Fruit fly (Drosophila melanogaster) whole organism, prepupa: ENCODE measurements around the gene Jon65Aiii.

ENCODE experiments used
- Blimp-1 ChIP-seq: fragments of 200-800 bp; sonication (Bioruptor generic); optimal IDR thresholded peaks from 3 replicates; lab custom pipeline; 2017; ENCODE audit warnings: missing biosample characterization, missing genetic modification characterization, mild to moderate bottlenecking, moderate library complexity, missing genetic modification reagents
- CG10669 ChIP-seq: fragments of 200-800 bp; sonication (Bioruptor generic); optimal IDR thresholded peaks from 3 replicates; lab custom pipeline; 2018; ENCODE audit warnings: missing biosample characterization, mild to moderate bottlenecking, missing genetic modification characterization, moderate library complexity
- CG11294 ChIP-seq: fragments of 200-800 bp; sonication (Bioruptor generic); IDR thresholded peaks from 2 replicates; pipeline ENCODE4 v1.3.6; 2022; ENCODE audit warnings: missing biosample characterization, missing genetic modification characterization
- CG11762 ChIP-seq: fragments of 200-800 bp; sonication (Bioruptor generic); optimal IDR thresholded peaks from 3 replicates; lab custom pipeline; 2016; ENCODE audit warnings: missing biosample characterization, missing genetic modification characterization; ENCODE audit not compliant: insufficient read depth
- CG15336 ChIP-seq: fragments of 200-800 bp; sonication (Bioruptor generic); IDR thresholded peaks from 2 replicates; pipeline ENCODE4 v1.3.6; 2022; ENCODE audit warnings: missing biosample characterization, missing genetic modification characterization
- CG1621 ChIP-seq: fragments of 200-800 bp; sonication (Bioruptor generic); optimal IDR thresholded peaks from 3 replicates; lab custom pipeline; 2018; ENCODE audit warnings: missing biosample characterization, mild to moderate bottlenecking, missing genetic modification characterization
- CG16779 ChIP-seq: fragments of 200-800 bp; sonication (Bioruptor generic); optimal IDR thresholded peaks from 3 replicates; lab custom pipeline; 2017; ENCODE audit warnings: missing biosample characterization, mild to moderate bottlenecking, missing genetic modification characterization
- CG3032 ChIP-seq: fragments of 200-800 bp; optimal IDR thresholded peaks from 2 replicates; lab custom pipeline; 2019; ENCODE audit warnings: missing biosample characterization, mild to moderate bottlenecking, missing genetic modification characterization, moderate library complexity
- CG31627 ChIP-seq: fragments of 200-800 bp; sonication (Bioruptor generic); optimal IDR thresholded peaks from 3 replicates; lab custom pipeline; 2016; ENCODE audit warnings: missing biosample characterization, missing genetic modification characterization
- CG32006 ChIP-seq: fragments of 200-800 bp; sonication (Bioruptor generic); optimal IDR thresholded peaks from 3 replicates; lab custom pipeline; 2017; ENCODE audit warnings: missing biosample characterization, mild to moderate bottlenecking, missing genetic modification characterization
- CG34406 ChIP-seq: fragments of 200-800 bp; sonication (Bioruptor generic); optimal IDR thresholded peaks from 3 replicates; lab custom pipeline; 2016; ENCODE audit warnings: missing biosample characterization, missing genetic modification characterization
- CG3919 ChIP-seq: fragments of 200-800 bp; sonication (Bioruptor generic); optimal IDR thresholded peaks from 3 replicates; lab custom pipeline; 2016; ENCODE audit warnings: missing biosample characterization, missing genetic modification characterization
- CG4318 ChIP-seq: fragments of 200-800 bp; sonication (Bioruptor generic); optimal IDR thresholded peaks from 3 replicates; lab custom pipeline; 2017; ENCODE audit warnings: missing biosample characterization, mild to moderate bottlenecking, missing genetic modification characterization
- CG6163 ChIP-seq: fragments of 200-800 bp; sonication (Bioruptor generic); IDR thresholded peaks from 3 replicates; pipeline ENCODE4 v1.3.6; 2022; ENCODE audit warnings: missing biosample characterization, missing genetic modification characterization
- CG6276 ChIP-seq: fragments of 200-800 bp; sonication (Bioruptor generic); optimal IDR thresholded peaks from 2 replicates; lab custom pipeline; 2017; ENCODE audit warnings: missing biosample characterization, mild to moderate bottlenecking, missing genetic modification characterization
- CG6792 ChIP-seq: fragments of 200-800 bp; sonication (Bioruptor generic); optimal IDR thresholded peaks from 3 replicates; lab custom pipeline; 2016; ENCODE audit warnings: missing biosample characterization, missing genetic modification characterization
- CG6808 ChIP-seq: fragments of 200-800 bp; sonication (Bioruptor generic); optimal IDR thresholded peaks from 3 replicates; lab custom pipeline; 2017; ENCODE audit warnings: missing biosample characterization, missing genetic modification characterization, mild to moderate bottlenecking, moderate library complexity, missing genetic modification reagents
- CG6854 ChIP-seq: fragments of 200-800 bp; sonication (Bioruptor generic); optimal IDR thresholded peaks from 2 replicates; lab custom pipeline; 2017; ENCODE audit warnings: missing biosample characterization, mild to moderate bottlenecking, missing genetic modification characterization
- CG7368 ChIP-seq: fragments of 200-800 bp; sonication (Bioruptor generic); optimal IDR thresholded peaks from 3 replicates; lab custom pipeline; 2016; ENCODE audit warnings: missing biosample characterization, missing genetic modification characterization
- CG8119 ChIP-seq: fragments of 200-800 bp; sonication (Bioruptor generic); IDR thresholded peaks from 3 replicates; pipeline ENCODE4 v1.3.6; 2022; ENCODE audit warnings: missing biosample characterization, missing genetic modification characterization
- CG8319 ChIP-seq: fragments of 200-800 bp; sonication (Bioruptor generic); optimal IDR thresholded peaks from 3 replicates; lab custom pipeline; 2016; ENCODE audit warnings: missing biosample characterization, missing genetic modification characterization
- CG8632 ChIP-seq: fragments of 200-800 bp; sonication (Bioruptor generic); optimal IDR thresholded peaks from 3 replicates; lab custom pipeline; 2016; ENCODE audit warnings: missing biosample characterization, missing genetic modification characterization
- CG9139 ChIP-seq: fragments of 200-800 bp; sonication (Bioruptor generic); optimal IDR thresholded peaks from 3 replicates; lab custom pipeline; 2017; ENCODE audit warnings: missing biosample characterization, mild to moderate bottlenecking, missing genetic modification characterization
- Eip75B ChIP-seq: fragments of 200-800 bp; sonication (Bioruptor generic); optimal IDR thresholded peaks from 3 replicates; lab custom pipeline; 2016; ENCODE audit warnings: missing biosample characterization, missing genetic modification characterization
- Eip93F ChIP-seq: fragments of 200-800 bp; sonication (Bioruptor generic); optimal IDR thresholded peaks from 2 replicates; lab custom pipeline; 2016; ENCODE audit warnings: missing biosample characterization, mild to moderate bottlenecking, missing genetic modification characterization
- Ets21C ChIP-seq: fragments of 200-800 bp; sonication (Bioruptor generic); optimal IDR thresholded peaks from 3 replicates; lab custom pipeline; 2016; ENCODE audit warnings: missing biosample characterization, missing genetic modification characterization
- Ets96B ChIP-seq: fragments of 200-800 bp; optimal IDR thresholded peaks from 2 replicates; lab custom pipeline; 2019; ENCODE audit warnings: missing biosample characterization, mild to moderate bottlenecking, missing genetic modification characterization, moderate library complexity
- Gug ChIP-seq: fragments of 200-800 bp; sonication (Bioruptor generic); IDR thresholded peaks from 2 replicates; pipeline ENCODE4 v1.3.6; 2022; ENCODE audit warnings: missing biosample characterization, missing genetic modification characterization
- Hr38 ChIP-seq: sonication (Bioruptor generic); optimal IDR thresholded peaks from 2 replicates; lab custom pipeline; 2016; ENCODE audit warnings: missing biosample characterization, missing genetic modification characterization
- Hr39 ChIP-seq: fragments of 200-800 bp; sonication (Bioruptor generic); optimal IDR thresholded peaks from 2 replicates; lab custom pipeline; 2016; ENCODE audit warnings: missing biosample characterization, missing genetic modification characterization
- Hr4 ChIP-seq: fragments of 200-800 bp; sonication (Bioruptor generic); optimal IDR thresholded peaks from 3 replicates; lab custom pipeline; 2016; ENCODE audit warnings: missing biosample characterization, missing genetic modification characterization
- Lpt ChIP-seq: fragments of 200-800 bp; sonication (Bioruptor generic); optimal IDR thresholded peaks from 3 replicates; lab custom pipeline; 2016; ENCODE audit warnings: missing biosample characterization, missing genetic modification characterization
- Met ChIP-seq: fragments of 200-800 bp; sonication (Bioruptor generic); optimal IDR thresholded peaks from 3 replicates; lab custom pipeline; 2016; ENCODE audit warnings: missing biosample characterization, missing genetic modification characterization
- OdsH ChIP-seq: fragments of 200-800 bp; sonication (Bioruptor generic); optimal IDR thresholded peaks from 3 replicates; lab custom pipeline; 2016; ENCODE audit warnings: missing biosample characterization, missing genetic modification characterization
- Smox ChIP-seq: fragments of 200-800 bp; sonication (Bioruptor generic); optimal IDR thresholded peaks from 3 replicates; lab custom pipeline; 2016; ENCODE audit warnings: missing biosample characterization, missing genetic modification characterization
- Sox102F ChIP-seq: fragments of 200-800 bp; sonication (Bioruptor generic); optimal IDR thresholded peaks from 2 replicates; lab custom pipeline; 2016; ENCODE audit warnings: missing biosample characterization, mild to moderate bottlenecking, missing genetic modification characterization
- Sox14 ChIP-seq: fragments of 200-800 bp; sonication (Bioruptor generic); optimal IDR thresholded peaks from 3 replicates; lab custom pipeline; 2016; ENCODE audit warnings: missing biosample characterization, missing genetic modification characterization
- achi ChIP-seq: fragments of 200-800 bp; sonication (Bioruptor generic); optimal IDR thresholded peaks from 3 replicates; lab custom pipeline; 2016; ENCODE audit warnings: missing biosample characterization, missing genetic modification characterization
- acj6 ChIP-seq: fragments of 200-800 bp; sonication (Bioruptor generic); optimal IDR thresholded peaks from 3 replicates; lab custom pipeline; 2016; ENCODE audit warnings: missing biosample characterization, missing genetic modification characterization
- dsx ChIP-seq: fragments of 200-800 bp; optimal IDR thresholded peaks from 3 replicates; lab custom pipeline; 2019; ENCODE audit warnings: missing biosample characterization, mild to moderate bottlenecking, missing genetic modification characterization, moderate library complexity; ENCODE audit not compliant: poor library complexity, severe bottlenecking
- eg ChIP-seq: fragments of 200-800 bp; sonication (Bioruptor generic); IDR thresholded peaks from 3 replicates; pipeline ENCODE4 v1.3.6; 2022; ENCODE audit warnings: missing biosample characterization, missing genetic modification characterization
- esn ChIP-seq: fragments of 200-800 bp; sonication (Bioruptor generic); optimal IDR thresholded peaks from 2 replicates; lab custom pipeline; 2016; ENCODE audit warnings: missing biosample characterization, mild to moderate bottlenecking, missing genetic modification characterization, moderate library complexity
- fd85E ChIP-seq: fragments of 200-800 bp; sonication (Bioruptor generic); optimal IDR thresholded peaks from 3 replicates; lab custom pipeline; 2016; ENCODE audit warnings: missing biosample characterization, missing genetic modification characterization
- lz ChIP-seq: fragments of 200-800 bp; sonication (Bioruptor generic); optimal IDR thresholded peaks from 3 replicates; lab custom pipeline; 2016; ENCODE audit warnings: missing biosample characterization, missing genetic modification characterization
- net ChIP-seq: fragments of 200-800 bp; sonication (Bioruptor generic); optimal IDR thresholded peaks from 3 replicates; lab custom pipeline; 2016; ENCODE audit warnings: missing biosample characterization, missing genetic modification characterization
- pdm3 ChIP-seq: fragments of 200-800 bp; sonication (Bioruptor generic); optimal IDR thresholded peaks from 3 replicates; lab custom pipeline; 2016; ENCODE audit warnings: missing biosample characterization, missing genetic modification characterization
- salr ChIP-seq, 2 experiments: fragments of 200-800 bp; sonication (Bioruptor generic); optimal IDR thresholded peaks; 3 replicates each; lab custom pipeline; 2016 to 2018; ENCODE audit warnings: missing biosample characterization in 2 of 2, missing genetic modification characterization in 2 of 2, mild to moderate bottlenecking in 1 of 2
- spab ChIP-seq: fragments of 200-800 bp; sonication (Bioruptor generic); optimal IDR thresholded peaks from 2 replicates; lab custom pipeline; 2017; ENCODE audit warnings: missing biosample characterization, mild to moderate bottlenecking, missing genetic modification characterization, missing genetic modification reagents
- ss ChIP-seq, 2 experiments: fragments of 200-800 bp; sonication (Bioruptor generic); optimal IDR thresholded peaks; 2 replicates in 1 of 2; 3 replicates in 1 of 2; lab custom pipeline; 2017 to 2018; ENCODE audit warnings: mild to moderate bottlenecking in 2 of 2, missing biosample characterization in 2 of 2, missing genetic modification characterization in 2 of 2, moderate library complexity in 1 of 2
- svp ChIP-seq: fragments of 200-800 bp; sonication (Bioruptor generic); peaks from one replicate; lab custom pipeline; 2016; ENCODE audit warnings: missing biosample characterization, missing genetic modification characterization
- vri ChIP-seq: fragments of 200-800 bp; sonication (Bioruptor generic); optimal IDR thresholded peaks from 3 replicates; lab custom pipeline; 2016; ENCODE audit warnings: missing biosample characterization, mild to moderate bottlenecking, missing genetic modification characterization

The Jon65Aiii gene

DNA sequence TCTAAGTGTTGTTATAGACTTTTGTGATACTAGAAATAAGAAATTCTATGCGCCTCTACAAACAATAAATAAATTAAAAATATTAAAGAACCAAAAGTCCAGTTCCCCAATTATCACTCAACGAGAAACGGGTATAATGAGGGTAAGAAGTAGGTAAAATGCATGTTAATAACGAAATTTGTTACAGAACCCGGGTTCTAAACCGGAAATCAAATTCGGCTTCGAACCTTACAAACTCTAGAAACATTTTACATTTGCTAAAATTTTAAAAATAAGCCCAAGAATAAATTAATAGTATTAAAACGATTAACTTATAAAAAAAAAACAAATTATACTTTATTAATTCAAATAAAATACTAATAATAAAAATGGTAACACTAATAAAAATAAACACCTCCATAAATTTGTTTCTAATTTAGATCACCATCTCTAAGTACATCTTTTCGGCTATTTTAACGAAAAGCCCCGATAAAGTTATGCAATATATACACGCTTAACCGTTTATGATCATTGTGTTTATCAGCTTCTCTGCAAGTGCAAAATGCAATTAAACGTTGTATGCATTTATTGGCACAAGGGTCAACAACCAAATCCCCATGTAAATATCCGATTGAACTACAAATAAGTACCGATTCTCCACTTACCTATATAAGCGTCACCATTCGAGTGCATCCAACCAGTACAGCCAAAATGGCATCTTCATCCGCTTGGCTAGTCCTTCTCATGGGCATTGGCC lies 21.1 kb downstream of the Jon65Aiii start, which contains the start of gene CG6602:
TSS of gene CG6602 (plus strand) at position 686 of the 736 bp plus-strand sequence.
- TF ChIP-seq CG8632 (GFP tag; lab: Kevin White, UChicago) (no peak), Lpt (no peak), Eip75B (GFP tag; lab: Kevin White, UChicago) (peak; percentile 17), vri (GFP tag; lab: Kevin White, UChicago) (peak; percentile 5), CG6808 (GFP tag; lab: Kevin White, UChicago) (no peak), Eip93F (GFP tag; lab: Kevin White, UChicago) (no peak), esn (GFP tag; lab: Kevin White, UChicago) (peak; percentile 53), Hr4 (GFP tag; lab: Kevin White, UChicago) (no peak), CG15336 (no peak), eg (GFP tag; lab: Robert Waterston, UW) (peak; percentile 50; the same call in 2 of the 3 replicates), OdsH (GFP tag; lab: Kevin White, UChicago) (peak; percentile 59), Met (peak; percentile 44), spab (GFP tag; lab: Kevin White, UChicago) (no peak), CG7368 (GFP tag; lab: Kevin White, UChicago) (peak; percentile 13), CG3919 (GFP tag; lab: Kevin White, UChicago) (peak; percentile 58), fd85E (GFP tag; lab: Kevin White, UChicago) (no peak), CG32006 (GFP tag; lab: Kevin White, UChicago) (no peak), CG6163 (GFP tag; lab: Robert Waterston, UW) (peak; percentile 70), CG34406 (GFP tag; lab: Kevin White, UChicago) (peak; percentile 25), CG1621 (tag; lab: Kevin White, UChicago) (no peak), CG31627 (peak; percentile 55), CG9139 (GFP tag; lab: Kevin White, UChicago) (no peak), CG11762 (GFP tag; lab: Kevin White, UChicago) (no peak), Blimp-1 (GFP tag; lab: Kevin White, UChicago) (peak; percentile 31), Ets96B (tag; lab: Kevin White, UChicago) (no peak), svp (GFP tag; lab: Kevin White, UChicago) (no peak), Hr39 (GFP tag; lab: Kevin White, UChicago) (peak; percentile 65), pdm3 (GFP tag; lab: Kevin White, UChicago) (no peak), CG8319 (GFP tag; lab: Kevin White, UChicago) (peak; percentile 43), CG4318 (GFP tag; lab: Kevin White, UChicago) (no peak), acj6 (peak; percentile 40), Hr38 (GFP tag; lab: Kevin White, UChicago) (no peak), Gug (GFP tag; lab: Robert Waterston, UW) (no peak; the same call in 1 of the 2 replicates), CG6276 (GFP tag; lab: Kevin White, UChicago) (no peak), CG10669 (GFP tag; lab: Kevin White, UChicago) (peak; percentile 42), CG6854 (GFP tag; lab: Kevin White, UChicago) (peak; percentile 21), salr (GFP tag; optimal IDR thresholded peaks at IDR 0.05; lab: Kevin White, UChicago) (peak in 1 of 2 experiments; percentile 54), net (peak; percentile 5), CG3032 (tag; lab: Kevin White, UChicago) (no peak), CG11294 (no peak), CG16779 (tag; lab: Kevin White, UChicago) (no peak), ss (GFP tag; optimal IDR thresholded peaks at IDR 0.05; lab: Kevin White, UChicago) (no peak), Sox14 (GFP tag; lab: Kevin White, UChicago) (no peak), Ets21C (GFP tag; lab: Kevin White, UChicago) (no peak), CG6792 (GFP tag; lab: Kevin White, UChicago) (no peak), Sox102F (GFP tag; lab: Kevin White, UChicago) (no peak), lz (GFP tag; lab: Kevin White, UChicago) (peak; percentile 68), CG8119 (no peak), achi (GFP tag; lab: Kevin White, UChicago) (peak; percentile 25), dsx (GFP tag; lab: Kevin White, UChicago) (no peak), Smox (GFP tag; lab: Kevin White, UChicago) (no peak)
